Worm (Caenorhabditis elegans) whole organism, late embryonic: ENCODE measurements around the gene map-1.

Experiments used
- K09A11.1 ChIP-seq: sonication (generic microtip); optimal IDR thresholded peaks from 2 replicates; lab custom pipeline; 2017; ENCODE audit warnings: antibody characterized with exemption, mild to moderate bottlenecking, missing genetic modification characterization, missing compliant biosample characterization; ENCODE audit not compliant: insufficient read depth
- ceh-30 ChIP-seq: fragments of 150-350 bp; optimal IDR thresholded peaks from 2 replicates; lab custom pipeline; 2014; ENCODE audit warnings: missing biosample characterization, missing genetic modification characterization
- ceh-6 ChIP-seq: fragments of 200-800 bp; sonication (Bioruptor generic); optimal IDR thresholded peaks from 2 replicates; lab custom pipeline; 2018; ENCODE audit warnings: mild to moderate bottlenecking, missing genetic modification characterization, missing compliant biosample characterization
- che-1 ChIP-seq: sonication (generic microtip); optimal IDR thresholded peaks from 2 replicates; lab custom pipeline; 2016; ENCODE audit warnings: mild to moderate bottlenecking, missing genetic modification characterization, missing compliant biosample characterization
- dve-1 ChIP-seq: sonication (generic microtip); optimal IDR thresholded peaks from 2 replicates; lab custom pipeline; 2017; ENCODE audit warnings: antibody characterized with exemption, mild to moderate bottlenecking, missing genetic modification characterization, missing compliant biosample characterization
- elt-2 ChIP-seq: sonication (generic microtip); optimal IDR thresholded peaks from 2 replicates; lab custom pipeline; 2016; ENCODE audit warnings: missing genetic modification reagents, missing genetic modification characterization, missing compliant biosample characterization
- fkh-10 ChIP-seq: fragments of 150-350 bp; optimal IDR thresholded peaks from 2 replicates; lab custom pipeline; 2014; ENCODE audit warnings: missing biosample characterization, missing genetic modification reagents, missing genetic modification characterization
- lin-11 ChIP-seq: fragments of 200-800 bp; sonication (Bioruptor generic); optimal IDR thresholded peaks from 2 replicates; lab custom pipeline; 2018; ENCODE audit warnings: mild to moderate bottlenecking, missing genetic modification characterization, missing compliant biosample characterization
- nhr-232 ChIP-seq: sonication (generic microtip); optimal IDR thresholded peaks from 2 replicates; lab custom pipeline; 2016; ENCODE audit warnings: missing genetic modification characterization, missing compliant biosample characterization
- pha-4 ChIP-seq: fragments of 150-350 bp; optimal IDR thresholded peaks from 2 replicates; lab custom pipeline; 2018; ENCODE audit warnings: missing biosample characterization, missing genetic modification reagents, missing genetic modification characterization
- pros-1 ChIP-seq: fragments of 150-350 bp; optimal IDR thresholded peaks from 2 replicates; lab custom pipeline; 2014; ENCODE audit warnings: missing biosample characterization, missing genetic modification reagents, missing genetic modification characterization
- tbx-7 ChIP-seq: sonication (generic microtip); optimal IDR thresholded peaks from 2 replicates; lab custom pipeline; 2016; ENCODE audit warnings: missing genotype, missing genetic modification characterization, missing compliant biosample characterization

DNA sequence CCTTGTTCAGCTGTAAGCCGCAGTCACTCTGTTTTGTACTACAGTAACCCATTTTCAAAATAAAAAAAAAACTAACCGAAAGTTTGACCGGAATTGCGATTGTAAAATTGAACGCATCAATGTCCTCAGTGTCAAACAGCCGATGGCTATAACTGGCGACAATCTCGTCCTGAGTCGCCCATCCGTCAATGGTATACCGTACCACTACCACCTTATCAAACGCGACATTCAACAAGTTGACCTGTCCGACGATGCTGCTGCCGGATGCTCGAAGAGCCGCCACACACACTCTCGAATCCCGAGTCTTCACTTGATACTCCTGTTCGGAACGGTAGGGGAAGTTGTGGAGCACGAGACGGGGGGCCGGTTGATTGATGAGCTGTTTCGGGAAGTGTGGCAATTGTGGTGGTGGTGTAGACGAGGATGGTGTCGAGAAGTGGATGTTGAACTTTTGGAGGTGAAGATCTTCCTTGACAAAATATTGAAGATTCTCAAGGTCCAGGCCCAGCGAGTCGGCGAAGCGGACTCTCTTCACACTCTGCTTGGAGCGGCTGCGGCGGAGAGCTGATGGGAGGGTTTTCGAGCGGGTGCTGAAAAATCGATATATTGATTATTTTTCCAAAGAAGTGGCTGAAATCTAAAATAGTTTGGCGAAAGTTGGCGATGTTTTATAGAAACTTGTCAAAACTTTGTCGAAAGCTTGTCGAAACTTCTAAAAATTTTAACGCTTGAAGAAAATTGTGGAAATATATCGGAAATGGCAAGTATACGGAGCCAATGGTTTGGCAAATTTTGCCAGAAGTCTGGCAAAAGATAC, 40.1 kb downstream of the map-1 start:
- TF ChIP-seq lin-11 (tag; lab: Kevin White, UChicago): no peak
- TF ChIP-seq pros-1 (tag; lab: Kevin White, UChicago): no peak
- no peak for TF ChIP-seq K09A11.1 (tag; lab: Kevin White, UChicago)
- TF ChIP-seq fkh-10: no peak
- TF ChIP-seq pha-4 (tag; lab: Kevin White, UChicago): no peak
- TF ChIP-seq ceh-6 (GFP tag; lab: Kevin White, UChicago): no peak
- no peak for TF ChIP-seq ceh-30 (tag; lab: Kevin White, UChicago)
- no peak for TF ChIP-seq nhr-232 (tag; lab: Kevin White, UChicago)
- no peak for TF ChIP-seq elt-2 (tag; lab: Kevin White, UChicago)
- no peak for TF ChIP-seq dve-1 (tag; lab: Kevin White, UChicago)
- no peak for TF ChIP-seq tbx-7
- TF ChIP-seq che-1 (tag; lab: Kevin White, UChicago): no peak
